Fruit fly (Drosophila melanogaster) whole organism, embryonic: ENCODE data around the gene Spt6.

ENCODE experiments used
- Asciz ChIP-seq: fragments of 200-800 bp; sonication (Bioruptor generic); optimal IDR thresholded peaks from 2 replicates; lab custom pipeline; 2017; ENCODE audit warnings: missing biosample characterization, mild to moderate bottlenecking, missing genetic modification characterization, missing genetic modification reagents
- CG10462 ChIP-seq: fragments of 200-800 bp; sonication (Bioruptor generic); optimal IDR thresholded peaks from 2 replicates; lab custom pipeline; 2016; ENCODE audit warnings: missing biosample characterization, missing genetic modification characterization
- CG10543 ChIP-seq: fragments of 200-800 bp; sonication (Bioruptor generic); optimal IDR thresholded peaks from 3 replicates; lab custom pipeline; 2017; ENCODE audit warnings: missing biosample characterization, mild to moderate bottlenecking, missing genetic modification characterization, moderate library complexity
- CG11085 ChIP-seq: fragments of 200-800 bp; sonication (Bioruptor generic); IDR thresholded peaks from 2 replicates; pipeline ENCODE4 v1.3.6; 2022; ENCODE audit warnings: missing biosample characterization, missing genetic modification characterization
- CG14710 ChIP-seq: fragments of 200-800 bp; sonication (Bioruptor generic); optimal IDR thresholded peaks from 3 replicates; lab custom pipeline; 2019; ENCODE audit warnings: missing biosample characterization, mild to moderate bottlenecking, missing genetic modification characterization, moderate library complexity
- CG18764 ChIP-seq: fragments of 200-800 bp; sonication (Bioruptor generic); optimal IDR thresholded peaks from 3 replicates; lab custom pipeline; 2016; ENCODE audit warnings: missing biosample characterization, missing genetic modification characterization
- CG32772 ChIP-seq: fragments of 200-800 bp; sonication (Bioruptor generic); IDR thresholded peaks from 2 replicates; pipeline ENCODE4 v1.3.6; 2022; ENCODE audit warnings: missing biosample characterization, missing genetic modification characterization
- CG33557 ChIP-seq: fragments of 200-800 bp; sonication (Bioruptor generic); optimal IDR thresholded peaks from 2 replicates; lab custom pipeline; 2019; ENCODE audit warnings: missing biosample characterization, mild to moderate bottlenecking, missing genetic modification characterization, moderate library complexity
- CG3726 ChIP-seq: fragments of 200-800 bp; sonication (Bioruptor generic); IDR thresholded peaks from 3 replicates; pipeline ENCODE4, ENCODE4 v1.3.6; 2022; ENCODE audit warnings: missing biosample characterization, missing genetic modification characterization
- CG4404 ChIP-seq: fragments of 200-800 bp; sonication (Bioruptor generic); IDR thresholded peaks from 2 replicates; pipeline ENCODE4 v1.3.6; 2022; ENCODE audit warnings: missing biosample characterization, missing genetic modification characterization
- CG6654 ChIP-seq: fragments of 200-800 bp; sonication (Bioruptor generic); optimal IDR thresholded peaks from 2 replicates; lab custom pipeline; 2017; ENCODE audit warnings: missing biosample characterization, mild to moderate bottlenecking, missing genetic modification characterization
- CG7839 ChIP-seq: fragments of 200-800 bp; sonication (Bioruptor generic); optimal IDR thresholded peaks from 3 replicates; lab custom pipeline; 2018; ENCODE audit warnings: missing biosample characterization, mild to moderate bottlenecking, missing genetic modification characterization, moderate library complexity
- CG9215 ChIP-seq: fragments of 200-800 bp; sonication (Bioruptor generic); IDR thresholded peaks from 2 replicates; pipeline ENCODE4 v1.3.6; 2022; ENCODE audit warnings: missing biosample characterization, missing genetic modification characterization
- D19B ChIP-seq: fragments of 200-800 bp; sonication (Bioruptor generic); optimal IDR thresholded peaks from 2 replicates; lab custom pipeline; 2017; ENCODE audit warnings: missing biosample characterization, mild to moderate bottlenecking, missing genetic modification characterization
- Dip2 ChIP-seq: fragments of 200-800 bp; sonication (Bioruptor generic); IDR thresholded peaks from 2 replicates; pipeline ENCODE4 v1.3.6; 2022; ENCODE audit warnings: missing biosample characterization, missing genetic modification characterization
- Fer3 ChIP-seq: fragments of 200-800 bp; sonication (Bioruptor generic); optimal IDR thresholded peaks from 2 replicates; lab custom pipeline; 2018; ENCODE audit warnings: missing biosample characterization, mild to moderate bottlenecking, missing genetic modification characterization, moderate library complexity
- H2.0 ChIP-seq: fragments of 200-800 bp; sonication (Bioruptor generic); IDR thresholded peaks from 2 replicates; pipeline ENCODE4 v1.3.6; 2022; ENCODE audit warnings: missing biosample characterization, missing genetic modification characterization
- HLH54F ChIP-seq: fragments of 200-800 bp; sonication (Bioruptor generic); optimal IDR thresholded peaks from 3 replicates; lab custom pipeline; 2016; ENCODE audit warnings: missing biosample characterization, missing genetic modification characterization
- NK7.1 ChIP-seq: fragments of 200-800 bp; sonication (Bioruptor generic); optimal IDR thresholded peaks from 3 replicates; lab custom pipeline; 2016; ENCODE audit warnings: missing biosample characterization, missing genetic modification characterization
- Sox100B ChIP-seq: fragments of 200-800 bp; sonication (Bioruptor generic); optimal IDR thresholded peaks from 3 replicates; lab custom pipeline; 2018; ENCODE audit warnings: missing biosample characterization, mild to moderate bottlenecking, missing genetic modification characterization
- Taf1 ChIP-seq: fragments of 200-800 bp; sonication (Bioruptor generic); IDR thresholded peaks from 2 replicates; pipeline ENCODE4 v1.3.6; 2022; ENCODE audit warnings: missing biosample characterization, missing genetic modification characterization
- ab ChIP-seq: fragments of 200-800 bp; sonication (Bioruptor generic); optimal IDR thresholded peaks from 2 replicates; lab custom pipeline; 2016; ENCODE audit warnings: missing biosample characterization, missing genetic modification characterization
- abd-A ChIP-seq: fragments of 200-800 bp; sonication (Bioruptor generic); optimal IDR thresholded peaks from 3 replicates; lab custom pipeline; 2019; ENCODE audit warnings: missing biosample characterization, mild to moderate bottlenecking, missing genetic modification characterization, moderate library complexity
- aop ChIP-seq: fragments of 200-800 bp; sonication (Bioruptor generic); IDR thresholded peaks from 2 replicates; pipeline ENCODE4 v1.3.6; 2022; ENCODE audit warnings: missing biosample characterization, missing genetic modification characterization
- ash1 ChIP-seq: fragments of 200-800 bp; sonication (Bioruptor generic); optimal IDR thresholded peaks from 2 replicates; lab custom pipeline; 2018; ENCODE audit warnings: missing biosample characterization, mild to moderate bottlenecking, missing genetic modification characterization
- ato ChIP-seq: fragments of 200-800 bp; sonication (Bioruptor generic); IDR thresholded peaks from 2 replicates; pipeline ENCODE4 v1.3.6; 2022; ENCODE audit warnings: missing biosample characterization, missing genetic modification characterization; ENCODE audit not compliant: partially characterized antibody
- bcd ChIP-seq: fragments of 200-800 bp; sonication (Bioruptor generic); optimal IDR thresholded peaks from 2 replicates; lab custom pipeline; 2017; ENCODE audit warnings: missing biosample characterization, mild to moderate bottlenecking, missing genetic modification characterization
- btn ChIP-seq: fragments of 200-800 bp; sonication (Bioruptor generic); optimal IDR thresholded peaks from 2 replicates; lab custom pipeline; 2016; ENCODE audit warnings: missing biosample characterization, missing genetic modification characterization
- cato ChIP-seq: fragments of 200-800 bp; sonication (Bioruptor generic); optimal IDR thresholded peaks from 2 replicates; lab custom pipeline; 2016; ENCODE audit warnings: missing biosample characterization, missing genetic modification characterization, borderline replicate concordance
- cg ChIP-seq: fragments of 200-800 bp; sonication (Bioruptor generic); optimal IDR thresholded peaks from 3 replicates; lab custom pipeline; 2019; ENCODE audit warnings: missing biosample characterization, mild to moderate bottlenecking, missing genetic modification characterization, moderate library complexity
- chinmo ChIP-seq: fragments of 200-800 bp; sonication (Bioruptor generic); IDR thresholded peaks from 4 replicates; pipeline ENCODE4 v1.3.6; 2022; ENCODE audit warnings: missing biosample characterization, missing genetic modification characterization; ENCODE audit not compliant: partially characterized antibody
- ci ChIP-seq: fragments of 200-800 bp; sonication (Bioruptor generic); IDR thresholded peaks from 3 replicates; pipeline ENCODE4 v1.3.6; 2022; ENCODE audit warnings: missing biosample characterization, missing genetic modification characterization
- crp ChIP-seq, 2 experiments: fragments of 200-800 bp; sonication (Bioruptor generic); optimal IDR thresholded peaks; 2 replicates in 1 of 2; 3 replicates in 1 of 2; lab custom pipeline; 2017; ENCODE audit warnings: missing biosample characterization in 2 of 2, missing genetic modification characterization in 2 of 2, mild to moderate bottlenecking in 1 of 2, moderate library complexity in 1 of 2
- dimm ChIP-seq: fragments of 200-800 bp; sonication (Bioruptor generic); IDR thresholded peaks from 2 replicates; pipeline ENCODE4 v1.3.6; 2022; ENCODE audit warnings: missing biosample characterization, missing genetic modification characterization
- en ChIP-seq: fragments of 200-800 bp; sonication (Bioruptor generic); optimal IDR thresholded peaks from 2 replicates; lab custom pipeline; 2016; ENCODE audit warnings: missing biosample characterization, missing genetic modification characterization
- eyg ChIP-seq: fragments of 200-800 bp; sonication (Bioruptor generic); optimal IDR thresholded peaks from 3 replicates; lab custom pipeline; 2016; ENCODE audit warnings: missing biosample characterization, missing genetic modification characterization
- gt ChIP-seq: fragments of 200-800 bp; sonication (Bioruptor generic); IDR thresholded peaks from 2 replicates; pipeline ENCODE4 v1.3.6; 2022; ENCODE audit warnings: missing biosample characterization, missing genetic modification characterization
- hkb ChIP-seq, 2 experiments: fragments of 200-800 bp in 1 of 2; fragments of >200 bp in 1 of 2; sonication (Bioruptor generic) in 1 of 2; IDR thresholded peaks in 1 of 2; optimal IDR thresholded peaks in 1 of 2; 2 replicates each; pipeline versions ENCODE4 v1.3.6 to Lab custom; 2017 to 2022; ENCODE audit warnings: missing biosample characterization in 1 of 2, missing genetic modification characterization in 1 of 2
- hth ChIP-seq: fragments of >200 bp; optimal IDR thresholded peaks from 2 replicates; lab custom pipeline; 2017; ENCODE audit warnings: inconsistent platforms
- mam ChIP-seq: fragments of 200-800 bp; sonication (Bioruptor generic); optimal IDR thresholded peaks from 3 replicates; lab custom pipeline; 2016; ENCODE audit warnings: missing biosample characterization, missing genetic modification characterization
- nerfin-1 ChIP-seq: fragments of 200-800 bp; sonication (Bioruptor generic); optimal IDR thresholded peaks from 3 replicates; lab custom pipeline; 2019; ENCODE audit warnings: missing biosample characterization, mild to moderate bottlenecking, missing genetic modification characterization, moderate library complexity
- nerfin-2 ChIP-seq: fragments of 200-800 bp; sonication (Bioruptor generic); IDR thresholded peaks from 2 replicates; pipeline ENCODE4 v1.3.6; 2022; ENCODE audit warnings: missing biosample characterization, missing genetic modification characterization; ENCODE audit not compliant: partially characterized antibody
- pan ChIP-seq, 4 experiments: fragments of >200 bp in 3 of 4; fragments of 200-800 bp in 1 of 4; sonication (Bioruptor generic) in 1 of 4; optimal IDR thresholded peaks in 3 of 4; IDR thresholded peaks in 1 of 4; 2 replicates each; pipeline versions ENCODE4 v1.3.6 to Lab custom; 2017 to 2022; ENCODE audit warnings: missing biosample characterization in 2 of 4, missing genetic modification characterization in 2 of 4, mixed read lengths in 1 of 4
- pum ChIP-seq: fragments of 200-800 bp; sonication (Bioruptor generic); optimal IDR thresholded peaks from 2 replicates; lab custom pipeline; 2016; ENCODE audit warnings: missing biosample characterization, missing genetic modification characterization
- so ChIP-seq: fragments of 200-800 bp; sonication (Bioruptor generic); IDR thresholded peaks from 3 replicates; pipeline ENCODE4 v1.3.6; 2022; ENCODE audit warnings: missing biosample characterization, missing genetic modification characterization
- tap ChIP-seq: fragments of 200-800 bp; optimal IDR thresholded peaks from 3 replicates; lab custom pipeline; 2019; ENCODE audit warnings: missing biosample characterization, mild to moderate bottlenecking, missing genetic modification characterization, moderate library complexity
- toy ChIP-seq: fragments of 200-800 bp; sonication (Bioruptor generic); IDR thresholded peaks from 2 replicates; pipeline ENCODE4 v1.3.6; 2022; ENCODE audit warnings: missing biosample characterization, missing genetic modification characterization
- trem ChIP-seq: fragments of 200-800 bp; optimal IDR thresholded peaks from 3 replicates; lab custom pipeline; 2019; ENCODE audit warnings: missing biosample characterization, mild to moderate bottlenecking, missing genetic modification characterization, moderate library complexity
- tx ChIP-seq: fragments of 200-800 bp; sonication (Bioruptor generic); optimal IDR thresholded peaks from 2 replicates; lab custom pipeline; 2016; ENCODE audit warnings: missing biosample characterization, missing genetic modification characterization
- wdn ChIP-seq: fragments of 200-800 bp; sonication (Bioruptor generic); IDR thresholded peaks from 2 replicates; pipeline ENCODE4 v1.3.6; 2022; ENCODE audit warnings: missing biosample characterization, missing genetic modification characterization
- yki ChIP-seq: fragments of >200 bp; optimal IDR thresholded peaks from 3 replicates; lab custom pipeline; 2018

Gene Spt6

dm6 chrX:6283470-6283869 lies 15.9 kb downstream of the Spt6 start, which contains the start of gene CG11700 (continued):
- TF ChIP-seq Asciz, result no peak
- no peak for TF ChIP-seq CG18764 (GFP tag; lab: Kevin White, UChicago)
- no peak for TF ChIP-seq hth (lab: Kevin White, UChicago)
- no peak for TF ChIP-seq mam (GFP tag; lab: Kevin White, UChicago)
- no peak for TF ChIP-seq chinmo (GFP tag; lab: Robert Waterston, UW)
- no peak for TF ChIP-seq cato (GFP tag; lab: Kevin White, UChicago)
- no peak for TF ChIP-seq CG10462
- no peak for TF ChIP-seq en (GFP tag; lab: Kevin White, UChicago)
- peak; percentile 55 for TF ChIP-seq cg (GFP tag; lab: Kevin White, UChicago)
- TF ChIP-seq pum, result no peak
- TF ChIP-seq ash1, result no peak
- no peak for TF ChIP-seq CG11085 (GFP tag; lab: Robert Waterston, UW)
- TF ChIP-seq NK7.1, result no peak
- no peak for TF ChIP-seq toy (GFP tag; lab: Robert Waterston, UW)
- TF ChIP-seq HLH54F (GFP tag; lab: Kevin White, UChicago), result no peak
- no peak for TF ChIP-seq CG6654

dm6 chrX:6287842-6288241 lies 20.2 kb downstream of the Spt6 start, which contains the start of the genes Top3beta and wuho:
Gene Top3beta (minus strand): TSS chrX:6287990.
Gene wuho (plus strand): TSS chrX:6288100.
- TF ChIP-seq so (GFP tag; lab: Robert Waterston, UW), result 0 out of 3 replicates have a peak, but pooled peaks have one; percentile 11
- no peak for TF ChIP-seq CG7839 (tag; lab: Kevin White, UChicago)
- no peak for TF ChIP-seq yki (lab: Kevin White, UChicago)
- TF ChIP-seq Dip2 (GFP tag; lab: Robert Waterston, UW), result no peak
- TF ChIP-seq CG14710 (tag; lab: Kevin White, UChicago), result peak; percentile 74
- TF ChIP-seq nerfin-1, result peak; percentile 60
- TF ChIP-seq dimm, result no peak
- no peak for TF ChIP-seq CG9215 (GFP tag; lab: Robert Waterston, UW)
- TF ChIP-seq bcd (GFP tag; lab: Kevin White, UChicago), result peak; percentile 68
- no peak for TF ChIP-seq tap (tag; lab: Kevin White, UChicago)
- TF ChIP-seq btn, result no peak
- peak; percentile 78 for TF ChIP-seq trem (tag; lab: Kevin White, UChicago)
- TF ChIP-seq abd-A, result no peak
- TF ChIP-seq eyg, result peak; percentile 13
- no peak for TF ChIP-seq CG4404 (GFP tag; lab: Robert Waterston, UW)
- TF ChIP-seq Taf1 (GFP tag; lab: Robert Waterston, UW), result no peak
- no peak for TF ChIP-seq hkb (optimal IDR thresholded peaks at IDR 0.05; lab: Kevin White, UChicago)
- TF ChIP-seq hkb (GFP tag; IDR thresholded peaks at IDR 0.05; lab: Robert Waterston, UW), result no peak
- no peak for TF ChIP-seq CG3726
- no peak for TF ChIP-seq ab (GFP tag; lab: Kevin White, UChicago)
- TF ChIP-seq CG32772, result no peak
- TF ChIP-seq crp (GFP tag; optimal IDR thresholded peaks at IDR 0.05; lab: Kevin White, UChicago), result peak in 1 of 2 experiments; percentile 44
- TF ChIP-seq CG6654, result no peak
- TF ChIP-seq wdn, result no peak
- TF ChIP-seq tx, result no peak
- TF ChIP-seq D19B (GFP tag; lab: Kevin White, UChicago), result no peak
- TF ChIP-seq pan (optimal IDR thresholded peaks at IDR 0.05; lab: Kevin White, UChicago), result no peak
- no peak for TF ChIP-seq pan (GFP tag; optimal IDR thresholded peaks at IDR 0.05 in 1 of 2, IDR thresholded peaks at IDR 0.05 in 1 of 2)
- TF ChIP-seq H2.0 (GFP tag; lab: Robert Waterston, UW), result no peak
- TF ChIP-seq nerfin-2, result peak; percentile 18; the same call in 1 of the 2 replicates
- peak; percentile 40; the same call in 1 of the 2 replicates for TF ChIP-seq ato (GFP tag; lab: Robert Waterston, UW)
- peak; percentile 15 for TF ChIP-seq Fer3 (tag; lab: Kevin White, UChicago)
- TF ChIP-seq CG10543, result peak; percentile 49
- TF ChIP-seq ci (GFP tag; lab: Robert Waterston, UW), result peak; percentile 78
- TF ChIP-seq CG33557 (GFP tag; lab: Kevin White, UChicago), result no peak
- TF ChIP-seq gt (GFP tag; lab: Robert Waterston, UW), result no peak
- TF ChIP-seq Sox100B, result no peak
- TF ChIP-seq aop (GFP tag; lab: Robert Waterston, UW), result no peak
